Fruit fly (Drosophila melanogaster): ENCODE measurements around the gene CG9705.

Gene CG9705

DNA sequence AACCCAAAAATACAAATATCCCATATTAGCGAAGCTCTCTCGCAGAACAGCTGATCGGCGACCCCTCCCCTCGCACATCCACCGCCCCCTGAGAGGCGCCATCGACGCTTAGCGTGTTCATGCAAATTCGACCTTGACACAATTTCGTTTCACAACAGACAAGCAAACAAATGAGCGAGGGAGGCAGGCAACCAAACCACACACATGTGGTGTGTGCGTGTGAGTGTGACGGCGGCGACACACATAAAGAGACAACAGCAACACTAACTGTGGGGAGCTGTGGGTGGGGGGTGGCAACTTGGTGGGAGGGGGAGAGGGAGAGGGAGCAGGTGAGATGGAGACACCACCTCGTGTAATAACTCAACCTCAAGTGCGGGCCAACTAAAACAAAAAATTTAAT is 44.8 kb downstream of the CG9705 start (continued):
- TF ChIP-seq pan (optimal IDR thresholded peaks at IDR 0.05) (no peak), pan (GFP tag; optimal IDR thresholded peaks at IDR 0.05 in 1 of 2, IDR thresholded peaks at IDR 0.05 in 1 of 2) (peak in 1 of 2 experiments; percentile 16), CG8089 (GFP tag; optimal IDR thresholded peaks at IDR 0.05) (no peak), lbe (GFP tag; optimal IDR thresholded peaks at IDR 0.05) (no peak), tin (GFP tag; optimal IDR thresholded peaks at IDR 0.05) (no peak), CG9817 (tag; optimal IDR thresholded peaks at IDR 0.05) (no peak), dpn (GFP tag; optimal IDR thresholded peaks at IDR 0.05) (no peak), Mad (GFP tag; optimal IDR thresholded peaks at IDR 0.05) (no peak), Sox102F (GFP tag; optimal IDR thresholded peaks at IDR 0.05) (no peak), crp (GFP tag; optimal IDR thresholded peaks at IDR 0.05) (peak in 1 of 2 experiments; percentile 27), CG15601 (tag; optimal IDR thresholded peaks at IDR 0.05) (no peak)

- peak; percentile 32; the same call in 1 of the 3 replicates for TF ChIP-seq CG11695 (GFP tag; IDR thresholded peaks at IDR 0.05)
- TF ChIP-seq CG2678 (tag; optimal IDR thresholded peaks at IDR 0.05) = peak; percentile 45
- no peak for TF ChIP-seq pb (GFP tag; optimal IDR thresholded peaks at IDR 0.05)
- 0 out of 3 replicates have a peak, but pooled peaks have one; percentile 45 for TF ChIP-seq CG17361 (GFP tag; IDR thresholded peaks at IDR 0.05)
- TF ChIP-seq E2f1 (GFP tag; IDR thresholded peaks at IDR 0.05) = no peak
- TF ChIP-seq CG4424 (GFP tag; optimal IDR thresholded peaks at IDR 0.05) = peak; percentile 8
- TF ChIP-seq CG9727 (GFP tag; optimal IDR thresholded peaks at IDR 0.05) = peak; percentile 9
- TF ChIP-seq Tbp (GFP tag; optimal IDR thresholded peaks at IDR 0.05) = no peak
- peak; percentile 23 for TF ChIP-seq Blimp-1 (GFP tag; optimal IDR thresholded peaks at IDR 0.05)
- peak; percentile 72 for TF ChIP-seq gem (tag; optimal IDR thresholded peaks at IDR 0.05)
- TF ChIP-seq Ptx1 (GFP tag; IDR thresholded peaks at IDR 0.05) = peak; percentile 45
- TF ChIP-seq CG14441 (GFP tag; IDR thresholded peaks at IDR 0.05) = no peak
- TF ChIP-seq CG31441 (GFP tag; IDR thresholded peaks at IDR 0.05) = peak; percentile 38
- peak; percentile 13 for TF ChIP-seq Sox100B (GFP tag; optimal IDR thresholded peaks at IDR 0.05)
- peak; percentile 7 for TF ChIP-seq Oli (tag; optimal IDR thresholded peaks at IDR 0.05)
- no peak for TF ChIP-seq z (GFP tag; IDR thresholded peaks at IDR 0.05)
- TF ChIP-seq CG2889 (GFP tag; IDR thresholded peaks at IDR 0.05) = no peak
- no peak for TF ChIP-seq CG34422 (GFP tag; IDR thresholded peaks at IDR 0.05)
- TF ChIP-seq Hr39 (optimal IDR thresholded peaks at IDR 0.05) = no peak
- no peak for TF ChIP-seq gce (GFP tag; IDR thresholded peaks at IDR 0.05)
- TF ChIP-seq Ssrp (tag; optimal IDR thresholded peaks at IDR 0.05) = peak; percentile 46
- peak; percentile 20 for TF ChIP-seq CG10267 (tag; optimal IDR thresholded peaks at IDR 0.05)
- TF ChIP-seq HLH4C (GFP tag; IDR thresholded peaks at IDR 0.05; ENCODE audit: partially characterized antibody) = no peak
- TF ChIP-seq bsh (GFP tag; optimal IDR thresholded peaks at IDR 0.05) = peak in 1 of 2 experiments; percentile 10
- TF ChIP-seq CG8924 (tag; optimal IDR thresholded peaks at IDR 0.05) = peak; percentile 29
- TF ChIP-seq CG15269 (tag; optimal IDR thresholded peaks at IDR 0.05) = peak; percentile 62
- TF ChIP-seq Mad (GFP tag; optimal IDR thresholded peaks at IDR 0.05) = no peak
- peak; percentile 29; the same call in 1 of the 2 replicates for TF ChIP-seq CG6689 (GFP tag; IDR thresholded peaks at IDR 0.05)
- TF ChIP-seq pan (optimal IDR thresholded peaks at IDR 0.05) = no peak
- TF ChIP-seq pan (GFP tag; optimal IDR thresholded peaks at IDR 0.05 in 1 of 2, IDR thresholded peaks at IDR 0.05 in 1 of 2) = no peak
- TF ChIP-seq Xrp1 (GFP tag; IDR thresholded peaks at IDR 0.05) = peak; percentile 32; the same call in 1 of the 2 replicates
- TF ChIP-seq odd (GFP tag; optimal IDR thresholded peaks at IDR 0.05) = no peak
- peak; percentile 35 for TF ChIP-seq CG18262 (tag; optimal IDR thresholded peaks at IDR 0.05)
- TF ChIP-seq seq (GFP tag; IDR thresholded peaks at IDR 0.05) = no peak
- TF ChIP-seq klu (GFP tag; IDR thresholded peaks at IDR 0.05) = no peak
- no peak for TF ChIP-seq btn (GFP tag; optimal IDR thresholded peaks at IDR 0.05)
- TF ChIP-seq br (optimal IDR thresholded peaks at IDR 0.05) = no peak
- TF ChIP-seq CG13775 (GFP tag; optimal IDR thresholded peaks at IDR 0.05) = no peak
- peak; percentile 8 for TF ChIP-seq CG12659 (GFP tag; optimal IDR thresholded peaks at IDR 0.05)
- no peak for TF ChIP-seq usp (GFP tag; optimal IDR thresholded peaks at IDR 0.05)
- TF ChIP-seq Sox102F (GFP tag; optimal IDR thresholded peaks at IDR 0.05) = peak; percentile 51
- TF ChIP-seq Ets65A (GFP tag) = peak; percentile 66
- peak; percentile 56 for TF ChIP-seq grau (tag; optimal IDR thresholded peaks at IDR 0.05)
Measured at dm6 chr3L:16825195-16825594, 45.3 kb downstream of the CG9705 start.

Data from whole organism, embryonic.